Worm (Caenorhabditis elegans) whole organism, early embryonic: ENCODE results near the gene ZK795.3.

Experiments used
- B0310.2 ChIP-seq: sonication (generic microtip); optimal IDR thresholded peaks from 2 replicates; lab custom pipeline; 2016; ENCODE audit warnings: mild to moderate bottlenecking, missing genetic modification characterization, missing compliant biosample characterization
- F13C5.2 ChIP-seq: sonication (generic microtip); optimal IDR thresholded peaks from 2 replicates; lab custom pipeline; 2017; ENCODE audit warnings: mild to moderate bottlenecking, missing genetic modification characterization, inconsistent platforms, missing compliant biosample characterization
- ama-1 ChIP-seq: fragments of 150-350 bp; optimal IDR thresholded peaks from 2 replicates; lab custom pipeline; 2014
- hmbx-1 ChIP-seq: sonication (generic microtip); optimal IDR thresholded peaks from 2 replicates; lab custom pipeline; 2016; ENCODE audit warnings: mild to moderate bottlenecking, missing genetic modification characterization, missing compliant biosample characterization
- hmg-4 ChIP-seq: fragments of 200-800 bp; sonication (Bioruptor generic); optimal IDR thresholded peaks from 2 replicates; lab custom pipeline; 2018; ENCODE audit warnings: mild to moderate bottlenecking, missing genetic modification characterization, missing compliant biosample characterization
- pes-1 ChIP-seq: fragments of 200-800 bp; sonication (Bioruptor generic); IDR thresholded peaks from 2 replicates; pipeline ENCODE4 v1.3.6; 2022; ENCODE audit warnings: missing genetic modification reagents, missing genetic modification characterization, missing compliant biosample characterization
- scrt-1 ChIP-seq: fragments of 200-800 bp; sonication (Bioruptor generic); IDR thresholded peaks from 2 replicates; pipeline ENCODE4 v1.3.6; 2022; ENCODE audit warnings: missing genetic modification characterization, missing compliant biosample characterization
- tbx-11 ChIP-seq: fragments of 200-800 bp; sonication (Bioruptor generic); IDR thresholded peaks from 2 replicates; pipeline ENCODE4 v1.3.6; 2022; ENCODE audit warnings: missing genetic modification characterization, missing compliant biosample characterization

DNA sequence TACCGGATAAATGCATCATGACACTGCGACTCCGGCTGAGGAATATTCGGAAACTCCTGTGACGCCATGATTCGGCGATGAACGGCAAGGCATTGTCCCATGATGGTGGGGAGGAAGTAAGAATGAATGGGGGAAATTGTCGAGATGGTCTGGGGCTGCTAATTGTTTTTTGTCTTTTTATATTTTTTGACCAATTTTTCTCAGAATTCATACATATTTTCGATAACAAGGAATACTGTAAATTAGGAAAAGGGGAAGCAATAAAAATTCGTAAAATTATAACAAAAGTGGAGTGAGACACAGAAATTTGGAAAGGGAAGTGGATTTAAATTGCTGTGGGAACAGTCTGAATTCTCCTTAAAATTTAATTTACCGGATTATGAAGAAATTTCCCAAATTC, 33.8 kb upstream of the ZK795.3 start, which contains the start of gene eak-4:
- TF ChIP-seq ama-1 (lab: Kevin White, UChicago) (no peak), scrt-1 (GFP tag; lab: Robert Waterston, UW) (no peak), hmbx-1 (no peak), hmg-4 (GFP tag; lab: Kevin White, UChicago) (no peak), F13C5.2 (tag; lab: Kevin White, UChicago) (no peak), B0310.2 (tag; lab: Kevin White, UChicago) (no peak), pes-1 (GFP tag; lab: Robert Waterston, UW) (no peak), tbx-11 (GFP tag; lab: Robert Waterston, UW) (no peak)
